Fruit fly (Drosophila melanogaster) Kc167 (cell line): Measurements from ENCODE around the gene CG42590.

Source experiments
- Myc ChIP-seq: fragments of >200 bp; optimal IDR thresholded peaks from 2 replicates; lab custom pipeline; 2017; ENCODE audit warnings: missing external identifiers
- h ChIP-seq: fragments of >200 bp; optimal IDR thresholded peaks from 3 replicates; lab custom pipeline; 2018; ENCODE audit warnings: missing external identifiers
- insv ChIP-seq: fragments of >200 bp; optimal IDR thresholded peaks from 3 replicates; lab custom pipeline; 2018; ENCODE audit warnings: missing external identifiers
- psq ChIP-seq: fragments of >200 bp; optimal IDR thresholded peaks from 2 replicates; lab custom pipeline; 2017; ENCODE audit warnings: missing external identifiers
- ttk ChIP-seq: sonication (Bioruptor generic); optimal IDR thresholded peaks from 2 replicates; lab custom pipeline; 2017; ENCODE audit warnings: missing external identifiers

dm6 chr3L:8079598-8079997 lies 10.5 kb upstream of the CG42590 start:
- TF ChIP-seq insv (lab: Kevin White, UChicago) = no peak
- no peak for TF ChIP-seq h (lab: Kevin White, UChicago)
- TF ChIP-seq psq (lab: Kevin White, UChicago) = no peak
- TF ChIP-seq Myc (lab: Kevin White, UChicago) = no peak
- no peak for TF ChIP-seq ttk (lab: Kevin White, UChicago)
